Worm (Caenorhabditis elegans): ENCODE data around the gene K09A9.6.

Gene K09A9.6

DNA sequence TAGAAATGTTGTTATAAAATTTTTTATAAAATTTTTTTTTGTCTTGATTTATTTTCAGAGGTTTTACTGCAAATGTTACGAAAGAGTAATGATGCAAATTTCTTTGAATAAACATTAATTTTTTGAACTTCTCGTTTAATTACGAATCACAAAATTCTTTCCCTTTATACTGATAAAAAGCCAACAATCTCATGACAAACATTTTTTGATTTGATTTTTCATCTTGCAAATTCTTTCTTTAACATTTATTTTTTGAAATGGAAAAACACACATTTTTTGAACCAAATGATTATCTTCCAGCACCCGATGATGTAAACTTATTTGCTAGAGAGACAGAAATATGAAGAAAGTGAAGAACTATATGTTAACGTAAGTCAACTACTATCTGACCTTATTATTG is 43.2 kb downstream of the K09A9.6 start, which contains the start of gene K09E9.1:
Gene K09E9.1, plus strand, starts transcription at position 301 of the 400 bp plus-strand sequence.
- no peak for TF ChIP-seq ets-7 (tag; optimal IDR thresholded peaks at IDR 0.05)
- TF ChIP-seq scrt-1 (GFP tag; IDR thresholded peaks at IDR 0.05), result no peak
- TF ChIP-seq ceh-36 (tag; optimal IDR thresholded peaks at IDR 0.05), result no peak
- TF ChIP-seq sea-1 (GFP tag; conservative IDR thresholded peaks at IDR 0.05), result no peak
- no peak for TF ChIP-seq tra-4 (tag; optimal IDR thresholded peaks at IDR 0.05)
- TF ChIP-seq ama-1 (optimal IDR thresholded peaks at IDR 0.05), result no peak
- TF ChIP-seq tbx-11 (GFP tag; IDR thresholded peaks at IDR 0.05), result no peak
- no peak for TF ChIP-seq hmg-4 (GFP tag; optimal IDR thresholded peaks at IDR 0.05)
- TF ChIP-seq hnd-1 (tag; optimal IDR thresholded peaks at IDR 0.05), result no peak
- TF ChIP-seq flt-1 (GFP tag; IDR thresholded peaks at IDR 0.05), result no peak
- no peak for TF ChIP-seq tbx-37 (GFP tag; conservative IDR thresholded peaks at IDR 0.05)

DNA sequence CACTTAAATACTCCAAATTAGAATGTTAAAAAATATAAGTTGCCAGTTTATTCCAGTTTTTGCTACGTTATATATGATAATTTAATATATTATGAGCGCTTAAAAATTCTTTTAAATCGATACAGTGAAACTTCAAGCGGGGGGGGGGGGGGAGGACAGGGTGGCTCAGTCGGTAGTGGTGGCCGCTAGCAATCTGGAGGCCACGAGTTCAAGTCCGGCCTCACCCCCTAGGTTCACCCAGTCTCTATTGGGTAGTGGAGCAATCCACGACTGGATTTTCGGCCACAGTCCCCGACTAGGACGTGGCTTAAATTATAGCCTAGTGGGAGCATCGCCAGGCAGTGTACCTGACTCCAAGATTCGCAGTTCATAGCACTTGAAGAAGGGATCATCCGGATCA is 44.0 kb downstream of the K09A9.6 start:
- no peak for TF ChIP-seq F13C5.2 (tag; optimal IDR thresholded peaks at IDR 0.05)
- TF ChIP-seq ama-1 (optimal IDR thresholded peaks at IDR 0.05), result no peak
- no peak for TF ChIP-seq tbx-11 (GFP tag; IDR thresholded peaks at IDR 0.05)
- no peak for TF ChIP-seq ceh-13 (GFP tag; optimal IDR thresholded peaks at IDR 0.05)
- no peak for TF ChIP-seq ceh-36 (tag; optimal IDR thresholded peaks at IDR 0.05)
- TF ChIP-seq tbx-37 (GFP tag; conservative IDR thresholded peaks at IDR 0.05), result no peak

DNA sequence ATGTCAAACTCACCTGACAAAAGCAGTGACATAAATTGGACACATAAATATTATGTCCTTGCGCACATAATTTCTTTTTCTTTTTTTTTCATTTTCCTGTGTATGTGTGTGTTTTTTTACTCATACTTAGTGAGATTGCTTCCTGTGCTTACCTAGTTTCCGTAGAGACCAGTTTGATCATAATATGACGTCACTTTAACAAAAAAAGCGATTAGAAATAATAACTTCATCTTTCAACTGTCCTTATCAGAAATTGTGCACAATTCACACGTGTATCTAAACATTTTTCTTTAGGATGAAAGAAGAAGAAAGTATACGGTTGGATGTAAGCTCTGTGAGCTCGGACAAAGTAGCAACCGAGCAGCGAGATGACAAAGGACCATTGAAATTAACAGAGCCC is 45.0 kb downstream of the K09A9.6 start:
- TF ChIP-seq aly-1 (tag; optimal IDR thresholded peaks at IDR 0.05), result no peak
- no peak for TF ChIP-seq ceh-36 (tag; optimal IDR thresholded peaks at IDR 0.05)
- TF ChIP-seq scrt-1 (GFP tag; IDR thresholded peaks at IDR 0.05), result no peak
- TF ChIP-seq hnd-1 (tag; optimal IDR thresholded peaks at IDR 0.05), result no peak
- no peak for TF ChIP-seq hmbx-1 (tag; optimal IDR thresholded peaks at IDR 0.05)
- TF ChIP-seq ets-7 (tag; optimal IDR thresholded peaks at IDR 0.05), result no peak
- TF ChIP-seq tbx-37 (GFP tag; conservative IDR thresholded peaks at IDR 0.05), result no peak
- no peak for TF ChIP-seq ama-1 (optimal IDR thresholded peaks at IDR 0.05)
- TF ChIP-seq B0310.2 (tag; optimal IDR thresholded peaks at IDR 0.05), result no peak
- no peak for TF ChIP-seq tbx-11 (GFP tag; IDR thresholded peaks at IDR 0.05)
- TF ChIP-seq F13C5.2 (tag; optimal IDR thresholded peaks at IDR 0.05), result no peak
- TF ChIP-seq tra-4 (tag; optimal IDR thresholded peaks at IDR 0.05), result no peak
- no peak for TF ChIP-seq hmg-4 (GFP tag; optimal IDR thresholded peaks at IDR 0.05)

DNA sequence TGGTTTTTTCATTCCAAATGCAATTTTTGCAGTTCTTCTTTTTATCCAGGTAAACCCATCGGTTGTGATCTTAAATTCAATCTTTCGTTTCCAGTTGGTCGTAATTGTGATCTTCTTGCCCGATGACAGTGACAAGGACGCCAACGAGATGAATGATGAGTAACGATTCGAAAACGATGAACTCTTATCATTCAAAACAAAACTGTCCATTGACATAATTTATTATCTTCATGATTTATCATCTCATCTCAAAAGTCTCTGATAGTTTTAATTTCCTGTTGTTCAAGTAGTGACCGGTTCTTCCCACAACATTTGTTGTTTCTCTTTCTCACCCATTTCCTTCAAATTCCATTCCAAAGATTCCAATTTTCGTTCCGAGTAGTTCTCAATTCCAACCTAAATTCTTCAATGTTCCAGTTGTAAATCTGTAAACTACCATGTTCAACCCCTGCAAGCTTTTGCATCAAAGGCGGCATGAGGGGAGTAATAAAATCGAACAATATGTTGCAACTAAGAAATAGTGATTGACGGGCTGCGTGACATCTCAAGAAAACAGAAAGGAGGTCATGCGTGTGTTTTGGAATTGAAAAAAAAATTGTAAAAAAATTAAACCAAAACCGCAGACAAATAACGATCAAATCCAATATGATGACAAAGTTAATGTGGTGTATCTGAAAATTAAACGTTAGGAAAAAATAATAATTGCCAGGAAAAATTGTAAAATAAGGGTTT is 49.2 kb downstream of the K09A9.6 start:
- TF ChIP-seq ama-1 (optimal IDR thresholded peaks at IDR 0.05) (no peak), ceh-36 (tag; optimal IDR thresholded peaks at IDR 0.05) (no peak), F13C5.2 (tag; optimal IDR thresholded peaks at IDR 0.05) (no peak), scrt-1 (GFP tag; IDR thresholded peaks at IDR 0.05) (no peak), hmg-4 (GFP tag; optimal IDR thresholded peaks at IDR 0.05) (no peak), aly-1 (tag; optimal IDR thresholded peaks at IDR 0.05) (no peak), sea-1 (GFP tag; conservative IDR thresholded peaks at IDR 0.05) (no peak), B0310.2 (tag; optimal IDR thresholded peaks at IDR 0.05) (no peak), flt-1 (GFP tag; IDR thresholded peaks at IDR 0.05) (no peak)

ce11 chrX:15627814-15628213 is 50.8 kb downstream of the K09A9.6 start:
- TF ChIP-seq hnd-1 (tag; optimal IDR thresholded peaks at IDR 0.05) (no peak), sea-1 (GFP tag; conservative IDR thresholded peaks at IDR 0.05) (no peak), B0310.2 (tag; optimal IDR thresholded peaks at IDR 0.05) (no peak), hmbx-1 (tag; optimal IDR thresholded peaks at IDR 0.05) (no peak), flt-1 (GFP tag; IDR thresholded peaks at IDR 0.05) (no peak), scrt-1 (GFP tag; IDR thresholded peaks at IDR 0.05) (no peak), aly-1 (tag; optimal IDR thresholded peaks at IDR 0.05) (no peak), ceh-36 (tag; optimal IDR thresholded peaks at IDR 0.05) (no peak), pes-1 (GFP tag; IDR thresholded peaks at IDR 0.05) (no peak), ceh-13 (GFP tag; optimal IDR thresholded peaks at IDR 0.05) (no peak), ama-1 (optimal IDR thresholded peaks at IDR 0.05) (no peak), hmg-4 (GFP tag; optimal IDR thresholded peaks at IDR 0.05) (no peak), ets-7 (tag; optimal IDR thresholded peaks at IDR 0.05) (no peak)

ce11 chrX:15628945-15629344 is 51.9 kb downstream of the K09A9.6 start:
- no peak for TF ChIP-seq hmbx-1 (tag; optimal IDR thresholded peaks at IDR 0.05)
- no peak for TF ChIP-seq pes-1 (GFP tag; IDR thresholded peaks at IDR 0.05)
- no peak for TF ChIP-seq flt-1 (GFP tag; IDR thresholded peaks at IDR 0.05)
- no peak for TF ChIP-seq hmg-4 (GFP tag; optimal IDR thresholded peaks at IDR 0.05)
- no peak for TF ChIP-seq tbx-11 (GFP tag; IDR thresholded peaks at IDR 0.05)
- no peak for TF ChIP-seq sea-1 (GFP tag; conservative IDR thresholded peaks at IDR 0.05)
- TF ChIP-seq ets-7 (tag; optimal IDR thresholded peaks at IDR 0.05), result no peak
- no peak for TF ChIP-seq ceh-13 (GFP tag; optimal IDR thresholded peaks at IDR 0.05)
- TF ChIP-seq aly-1 (tag; optimal IDR thresholded peaks at IDR 0.05), result no peak
- no peak for TF ChIP-seq B0310.2 (tag; optimal IDR thresholded peaks at IDR 0.05)
- no peak for TF ChIP-seq scrt-1 (GFP tag; IDR thresholded peaks at IDR 0.05)

ce11 chrX:15629615-15630014 is 52.6 kb downstream of the K09A9.6 start:
- TF ChIP-seq ceh-13 (GFP tag; optimal IDR thresholded peaks at IDR 0.05) (no peak), tra-4 (tag; optimal IDR thresholded peaks at IDR 0.05) (no peak), sea-1 (GFP tag; conservative IDR thresholded peaks at IDR 0.05) (no peak), tbx-11 (GFP tag; IDR thresholded peaks at IDR 0.05) (no peak), B0310.2 (tag; optimal IDR thresholded peaks at IDR 0.05) (no peak)

ce11 chrX:15630340-15630739 is 53.3 kb downstream of the K09A9.6 start, which contains the start of gene K09E9.4:
Gene K09E9.4 (minus strand): TSS chrX:15630440.
- TF ChIP-seq aly-1 (tag; optimal IDR thresholded peaks at IDR 0.05), result no peak
- no peak for TF ChIP-seq hmg-4 (GFP tag; optimal IDR thresholded peaks at IDR 0.05)
- TF ChIP-seq scrt-1 (GFP tag; IDR thresholded peaks at IDR 0.05), result no peak
- no peak for TF ChIP-seq flt-1 (GFP tag; IDR thresholded peaks at IDR 0.05)
- TF ChIP-seq hmbx-1 (tag; optimal IDR thresholded peaks at IDR 0.05), result no peak
- no peak for TF ChIP-seq ets-7 (tag; optimal IDR thresholded peaks at IDR 0.05)
